Worm (Caenorhabditis elegans) whole organism, L3 larva: ENCODE measurements around the gene perm-1.

Experiments used
- ZK546.5 ChIP-seq: sonication (generic microtip); optimal IDR thresholded peaks from 2 replicates; lab custom pipeline; 2017; ENCODE audit warnings: missing biosample characterization, missing genetic modification characterization
- aly-2 ChIP-seq: fragments of 150-350 bp; optimal IDR thresholded peaks from 2 replicates; lab custom pipeline; 2014; ENCODE audit warnings: missing biosample characterization, missing genetic modification characterization
- ceh-16 ChIP-seq: sonication (generic microtip); optimal IDR thresholded peaks from 2 replicates; lab custom pipeline; 2017; ENCODE audit warnings: missing biosample characterization, missing genetic modification characterization
- ceh-28 ChIP-seq: fragments of 150-350 bp; optimal IDR thresholded peaks from 2 replicates; lab custom pipeline; 2014; ENCODE audit warnings: missing biosample characterization, missing genetic modification reagents, missing genetic modification characterization
- ceh-9 ChIP-seq: sonication (generic microtip); optimal IDR thresholded peaks from 2 replicates; lab custom pipeline; 2018; ENCODE audit warnings: missing biosample characterization, missing genetic modification characterization
- daf-12 ChIP-seq: fragments of 150-350 bp; optimal IDR thresholded peaks from 2 replicates; lab custom pipeline; 2014; ENCODE audit warnings: missing biosample characterization, missing genetic modification reagents, missing genetic modification characterization
- egl-5 ChIP-seq: fragments of 150-350 bp; optimal IDR thresholded peaks from 2 replicates; lab custom pipeline; 2017; ENCODE audit warnings: missing biosample characterization, missing genetic modification reagents, missing genetic modification characterization, inconsistent platforms
- elt-1 ChIP-seq: fragments of 150-350 bp; optimal IDR thresholded peaks from 2 replicates; lab custom pipeline; 2014; ENCODE audit warnings: missing biosample characterization, missing genetic modification characterization
- elt-2 ChIP-seq: sonication (generic microtip); optimal IDR thresholded peaks from 2 replicates; lab custom pipeline; 2016; ENCODE audit warnings: missing genetic modification reagents, mild to moderate bottlenecking, missing genetic modification characterization, missing compliant biosample characterization
- fkh-10 ChIP-seq: sonication (generic microtip); optimal IDR thresholded peaks from 2 replicates; lab custom pipeline; 2017; ENCODE audit warnings: missing biosample characterization, missing genetic modification reagents, missing genetic modification characterization
- fkh-2 ChIP-seq: fragments of 150-350 bp; optimal IDR thresholded peaks from 2 replicates; lab custom pipeline; 2014; ENCODE audit warnings: missing biosample characterization, missing genetic modification reagents, missing genetic modification characterization
- hmg-11 ChIP-seq: sonication (generic microtip); optimal IDR thresholded peaks from 2 replicates; lab custom pipeline; 2016; ENCODE audit warnings: missing genetic modification characterization, missing compliant biosample characterization
- jun-1 ChIP-seq: fragments of 150-350 bp; optimal IDR thresholded peaks from 2 replicates; lab custom pipeline; 2014; ENCODE audit warnings: missing biosample characterization, missing genetic modification reagents, missing genetic modification characterization
- lin-15B ChIP-seq: fragments of 150-350 bp; optimal IDR thresholded peaks from 2 replicates; lab custom pipeline; 2014; ENCODE audit warnings: missing biosample characterization, missing genetic modification characterization
- lin-39 ChIP-seq: fragments of 150-350 bp; optimal IDR thresholded peaks from 2 replicates; lab custom pipeline; 2018; ENCODE audit warnings: missing biosample characterization, missing genetic modification reagents, missing genetic modification characterization
- lsy-12 ChIP-seq: sonication (generic microtip); optimal IDR thresholded peaks from 2 replicates; lab custom pipeline; 2016; ENCODE audit warnings: mild to moderate bottlenecking, missing genetic modification characterization, missing compliant biosample characterization
- mml-1 ChIP-seq: fragments of 150-350 bp; sonication (generic microtip); optimal IDR thresholded peaks from 3 replicates; lab custom pipeline; 2014; ENCODE audit warnings: missing biosample characterization, missing genetic modification characterization
- nfya-1 ChIP-seq: sonication (generic microtip); optimal IDR thresholded peaks from 2 replicates; lab custom pipeline; 2017; ENCODE audit warnings: missing genetic modification characterization, mild to moderate bottlenecking, missing compliant biosample characterization, antibody characterized with exemption, moderate library complexity; ENCODE audit not compliant: insufficient read depth
- nhr-11 ChIP-seq: fragments of 150-350 bp; optimal IDR thresholded peaks from 2 replicates; lab custom pipeline; 2014; ENCODE audit warnings: missing biosample characterization, missing genetic modification characterization
- nhr-12 ChIP-seq: fragments of 150-350 bp; optimal IDR thresholded peaks from 2 replicates; lab custom pipeline; 2014; ENCODE audit warnings: missing biosample characterization, missing genetic modification characterization
- nhr-25 ChIP-seq: sonication (generic microtip); optimal IDR thresholded peaks from 2 replicates; lab custom pipeline; 2017; ENCODE audit warnings: missing biosample characterization, missing genetic modification characterization
- nhr-28 ChIP-seq: fragments of 150-350 bp; optimal IDR thresholded peaks from 2 replicates; lab custom pipeline; 2014; ENCODE audit warnings: missing biosample characterization, missing genetic modification characterization
- nhr-43 ChIP-seq: sonication (generic microtip); optimal IDR thresholded peaks from 2 replicates; lab custom pipeline; 2016; ENCODE audit warnings: mild to moderate bottlenecking, missing genetic modification characterization, missing compliant biosample characterization; ENCODE audit not compliant: poor library complexity, severe bottlenecking
- nhr-77 ChIP-seq: fragments of 150-350 bp; optimal IDR thresholded peaks from 2 replicates; lab custom pipeline; 2014; ENCODE audit warnings: missing biosample characterization, missing genetic modification characterization
- pha-4 ChIP-seq: fragments of 150-350 bp; optimal IDR thresholded peaks from 2 replicates; lab custom pipeline; 2014; ENCODE audit warnings: missing biosample characterization, missing genetic modification reagents, missing genetic modification characterization
- pqm-1 ChIP-seq: fragments of 150-350 bp; optimal IDR thresholded peaks from 2 replicates; lab custom pipeline; 2017; ENCODE audit warnings: missing biosample characterization, missing genetic modification characterization, inconsistent platforms
- sea-2 ChIP-seq: fragments of 150-350 bp; sonication (generic microtip); optimal IDR thresholded peaks from 4 replicates; lab custom pipeline; 2014; ENCODE audit warnings: missing biosample characterization, missing genetic modification reagents, missing genetic modification characterization
- snpc-4 ChIP-seq: fragments of 150-350 bp; optimal IDR thresholded peaks from 2 replicates; lab custom pipeline; 2014; ENCODE audit warnings: missing biosample characterization, missing genetic modification characterization
- tbx-2 ChIP-seq: sonication (generic microtip); optimal IDR thresholded peaks from 2 replicates; lab custom pipeline; 2016; ENCODE audit warnings: mild to moderate bottlenecking, missing genetic modification characterization, missing compliant biosample characterization
- unc-39 ChIP-seq: sonication (generic microtip); optimal IDR thresholded peaks from 4 replicates; lab custom pipeline; 2017; ENCODE audit warnings: missing biosample characterization, missing genetic modification characterization
- unc-62 ChIP-seq: fragments of 150-350 bp; sonication (generic microtip); optimal IDR thresholded peaks from 4 replicates; lab custom pipeline; 2014; ENCODE audit warnings: missing biosample characterization, missing genetic modification reagents, missing genetic modification characterization
- ztf-11 ChIP-seq: fragments of 150-350 bp; optimal IDR thresholded peaks from 2 replicates; lab custom pipeline; 2014; ENCODE audit warnings: missing biosample characterization, missing genetic modification characterization

perm-1 gene

DNA sequence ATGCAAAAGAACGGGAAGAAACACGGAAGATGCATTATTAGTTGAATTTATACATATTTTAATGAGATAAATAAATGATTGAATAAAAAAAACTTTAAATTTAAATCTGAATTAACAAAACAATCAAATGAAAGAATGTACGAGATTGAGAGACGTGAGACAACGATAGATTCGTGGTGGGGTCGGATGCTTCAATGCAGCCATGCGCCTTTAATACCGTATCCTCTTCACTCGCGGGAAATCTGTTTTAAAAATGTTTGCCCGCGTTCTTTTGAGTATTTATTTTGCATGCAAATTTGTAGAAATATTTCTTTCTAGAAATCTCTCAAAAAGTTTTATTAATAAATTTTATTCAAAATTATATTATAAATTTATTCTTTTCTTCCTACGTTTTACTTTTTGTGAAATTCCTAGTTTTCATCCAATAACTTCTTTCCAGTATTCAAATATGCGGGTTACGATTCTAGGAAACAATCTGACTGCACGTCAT, at the start of gene perm-1:
TSS of gene perm-1 (plus strand) at position 440 of the 490 bp plus-strand sequence.
- TF ChIP-seq ztf-11 (tag; lab: Kevin White, UChicago) (no peak), snpc-4 (no peak), ceh-28 (tag; lab: Kevin White, UChicago) (no peak), unc-62 (no peak), nhr-43 (tag; lab: Kevin White, UChicago) (no peak), elt-2 (tag; lab: Kevin White, UChicago) (no peak), jun-1 (tag; lab: Kevin White, UChicago) (no peak), ceh-9 (tag; lab: Kevin White, UChicago) (no peak), elt-1 (no peak)
- TF ChIP-seq, all 47 proteins: peak for 0

ce11 chrII:7832054-7832453, 48.6 kb upstream of the perm-1 start, which contains the start of gene T09A5.14:
Gene T09A5.14 (plus strand): TSS chrII:7832354.
- TF ChIP-seq snpc-4: no peak
- TF ChIP-seq pqm-1 (tag; lab: Kevin White, UChicago): no peak
- TF ChIP-seq lin-39 (tag; lab: Kevin White, UChicago): no peak
- TF ChIP-seq lsy-12 (tag; lab: Kevin White, UChicago): no peak
- TF ChIP-seq ZK546.5 (tag; lab: Kevin White, UChicago): no peak
- no peak for TF ChIP-seq jun-1 (tag; lab: Kevin White, UChicago)
- TF ChIP-seq pha-4: no peak
- TF ChIP-seq aly-2: no peak
- TF ChIP-seq nhr-12: no peak

- TF ChIP-seq aly-2 (no peak), pha-4 (peak; percentile 28)
These were observed 45.3 kb upstream of the perm-1 start, which contains the start of gene cex-2 for ce11 chrII:7835314-7835713. Gene cex-2 (minus strand): TSS chrII:7835414.

DNA sequence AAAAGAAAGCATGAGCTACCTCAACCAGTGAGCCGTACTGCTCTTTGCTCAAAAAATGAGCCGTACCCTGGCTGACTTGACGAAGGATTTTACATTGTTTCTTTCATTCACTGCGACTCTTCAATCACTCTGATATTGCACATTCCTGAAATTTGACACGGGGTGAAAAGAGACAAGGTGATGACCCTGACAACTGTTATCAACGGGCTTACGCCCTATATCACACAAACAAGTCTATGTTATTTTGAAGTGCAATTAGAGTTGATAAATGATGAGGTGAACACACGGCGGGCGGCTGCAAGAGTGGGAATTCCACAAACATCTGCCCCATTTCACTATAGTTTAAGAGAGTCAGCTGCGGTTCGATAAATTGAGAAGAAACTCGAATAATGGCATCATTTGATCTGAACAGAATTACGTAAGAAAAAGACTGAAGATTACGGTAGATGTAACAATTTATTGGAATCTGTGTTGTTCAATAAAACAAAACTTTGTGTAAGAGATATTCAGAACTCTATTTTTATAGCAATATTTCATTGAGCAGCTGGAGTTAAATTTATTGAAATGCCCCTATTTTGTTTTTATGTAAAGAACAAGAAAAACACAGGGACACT, 43.9 kb upstream of the perm-1 start:
- TF ChIP-seq lin-39 (tag; lab: Kevin White, UChicago) (peak; percentile 59), nfya-1 (tag; lab: Kevin White, UChicago) (peak; percentile 12), unc-62 (peak; percentile 47), nhr-11 (tag; lab: Kevin White, UChicago) (peak; percentile 37), hmg-11 (no peak), nhr-28 (tag; lab: Kevin White, UChicago) (no peak), egl-5 (tag; lab: Kevin White, UChicago) (peak; percentile 80)

- TF ChIP-seq hmg-11 (no peak), elt-1 (no peak), sea-2 (peak; percentile 5), mml-1 (no peak), fkh-10 (GFP tag; lab: Kevin White, UChicago) (no peak), nhr-25 (tag; lab: Kevin White, UChicago) (no peak), nhr-28 (tag; lab: Kevin White, UChicago) (no peak), ZK546.5 (tag; lab: Kevin White, UChicago) (no peak), daf-12 (tag; lab: Kevin White, UChicago) (no peak), lin-15B (tag; lab: Kevin White, UChicago) (no peak), fkh-2 (tag; lab: Kevin White, UChicago) (peak; percentile 51), pha-4 (peak; percentile 1), nhr-43 (tag; lab: Kevin White, UChicago) (no peak), ceh-16 (tag; lab: Kevin White, UChicago) (no peak), unc-39 (tag; lab: Kevin White, UChicago) (no peak), nhr-77 (tag; lab: Kevin White, UChicago) (no peak), tbx-2 (tag; lab: Kevin White, UChicago) (no peak), nfya-1 (tag; lab: Kevin White, UChicago) (peak; percentile 46), lin-39 (tag; lab: Kevin White, UChicago) (peak; percentile 91), unc-62 (no peak)
These were observed 42.0 kb upstream of the perm-1 start for ce11 chrII:7838661-7839060.
